Fruit fly (Drosophila melanogaster): ENCODE results near the gene niki.

DNA sequence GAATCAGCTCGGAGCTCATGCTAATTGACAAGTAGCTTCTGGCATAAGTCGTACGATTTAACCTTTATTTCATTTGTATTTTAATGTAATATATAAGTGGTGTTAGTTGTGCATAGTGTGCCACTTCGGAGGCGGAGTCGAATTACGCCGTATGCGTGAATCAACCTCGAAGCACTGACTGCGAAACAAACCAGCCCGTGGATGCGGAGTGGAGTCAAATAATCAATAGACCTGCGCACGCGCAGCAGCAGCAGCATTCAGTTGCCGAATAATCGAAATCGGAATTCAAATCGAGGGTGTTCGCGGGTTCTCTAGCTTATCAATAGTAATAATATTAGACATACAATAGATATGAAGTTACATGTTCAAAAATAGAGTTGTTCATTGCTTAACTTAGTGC, 2.8 kb upstream of the niki start, which contains the start of gene RabX4:
- TF ChIP-seq cnc (optimal IDR thresholded peaks at IDR 0.05) (no peak), ovo (GFP tag; optimal IDR thresholded peaks at IDR 0.05) (no peak), pad (GFP tag; optimal IDR thresholded peaks at IDR 0.05) (no peak), CG1620 (GFP tag; optimal IDR thresholded peaks at IDR 0.05) (no peak), CG7045 (GFP tag; optimal IDR thresholded peaks at IDR 0.05) (no peak), CG5204 (GFP tag; optimal IDR thresholded peaks at IDR 0.05) (no peak), CG33017 (tag; optimal IDR thresholded peaks at IDR 0.05) (no peak)

All from whole organism, adult.